Fruit fly (Drosophila melanogaster) S2 (cell line): Measurements from ENCODE around the gene Grl36b.
A peak's percentile ranks its signal among the peaks of the same experiment; 100 is the strongest.

Source experiments
- CG8478 ChIP-seq: fragments of >200 bp; optimal IDR thresholded peaks from 2 replicates; lab custom pipeline; 2018
- CTCF ChIP-seq, 2 experiments: fragments of >200 bp; optimal IDR thresholded peaks; 2 replicates each; lab custom pipeline; 2018

Grl36b gene

DNA sequence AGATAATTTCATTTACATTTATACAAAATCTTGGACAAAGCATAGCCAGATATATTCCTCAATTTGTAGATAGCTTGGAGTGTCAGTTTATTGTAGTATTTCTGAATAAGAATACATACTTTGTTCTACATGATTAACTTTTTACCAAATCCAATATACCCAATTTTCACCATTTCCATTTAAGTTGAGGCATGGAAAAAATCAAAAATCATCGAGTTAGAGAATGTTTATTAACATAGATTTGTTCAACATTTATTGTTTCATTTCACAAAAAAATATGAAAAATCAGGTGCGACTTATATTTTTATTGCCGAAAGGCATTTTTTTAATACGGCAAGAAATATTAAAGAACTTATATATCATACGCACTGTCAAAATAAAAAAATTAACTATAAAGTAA is at the start of gene Grl36b:
TSS of gene Grl36b (minus strand) at position 101 of the 400 bp plus-strand sequence.
- TF ChIP-seq CG8478 (lab: Kevin White, UChicago) (no peak), CTCF (optimal IDR thresholded peaks at IDR 0.05; lab: Kevin White, UChicago) (no peak)

DNA sequence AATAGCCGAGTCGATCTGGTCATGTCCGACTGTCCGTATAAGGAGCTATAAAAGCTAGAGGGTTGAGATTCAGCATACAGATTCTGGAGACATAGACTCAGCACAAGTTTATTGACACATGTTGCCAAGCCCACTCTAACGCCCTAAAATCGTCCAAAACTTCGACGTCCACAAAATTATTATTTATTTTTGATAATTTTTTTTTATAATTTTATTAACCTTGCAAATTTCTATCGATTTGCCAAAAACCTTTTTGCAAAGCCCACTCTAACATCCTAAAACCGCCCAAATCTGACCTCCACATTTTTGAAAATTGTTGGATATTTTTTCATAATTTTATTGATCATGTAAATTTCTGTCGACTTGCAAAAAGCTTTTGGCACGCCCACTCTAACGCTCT is 33.6 kb upstream of the Grl36b start, which contains the start of gene JMJD4:
TSS of gene JMJD4 (minus strand) at position 101 of the 400 bp plus-strand sequence.
- TF ChIP-seq CTCF (optimal IDR thresholded peaks at IDR 0.05; lab: Kevin White, UChicago) (no peak), CG8478 (lab: Kevin White, UChicago) (no peak)

DNA sequence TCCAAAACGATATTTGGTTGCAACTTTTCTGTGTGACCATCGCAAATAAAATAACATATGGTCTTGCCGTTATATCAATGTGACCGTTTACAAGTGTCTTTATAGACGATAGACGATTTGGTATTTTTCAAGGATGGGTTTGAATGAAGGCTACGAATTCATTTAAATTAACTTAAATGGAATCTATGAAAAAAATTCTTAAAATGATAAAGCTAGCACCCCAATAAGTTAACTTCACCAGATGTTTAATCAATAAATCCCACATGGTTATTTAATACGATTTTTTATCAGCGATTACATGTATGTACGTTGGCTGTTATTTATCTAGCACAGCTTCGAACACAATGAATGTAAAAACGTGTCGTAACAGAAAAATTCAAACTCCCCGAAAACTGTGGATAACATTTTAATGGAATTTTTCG is 33.1 kb upstream of the Grl36b start:
- peak in 1 of 2 experiments; percentile 10 for TF ChIP-seq CTCF (optimal IDR thresholded peaks at IDR 0.05; lab: Kevin White, UChicago)
- no peak for TF ChIP-seq CG8478 (lab: Kevin White, UChicago)

- TF ChIP-seq CG8478 (lab: Kevin White, UChicago) (no peak), CTCF (optimal IDR thresholded peaks at IDR 0.05; lab: Kevin White, UChicago) (no peak)
Observed at dm6 chr2L:18155877-18156276, 30.3 kb upstream of the Grl36b start, which contains the start of gene CG5783. CG5783 (plus strand) TSS chr2L:18156043.

- TF ChIP-seq CG8478 (lab: Kevin White, UChicago) (no peak), CTCF (optimal IDR thresholded peaks at IDR 0.05; lab: Kevin White, UChicago) (no peak)
Observed at dm6 chr2L:18154551-18154950, 29.0 kb upstream of the Grl36b start, which contains the start of gene CG15155. CG15155 (plus strand) TSS chr2L:18154851.

dm6 chr2L:18153068-18153467 is 27.5 kb upstream of the Grl36b start, which contains the start of gene CG17681:
CG17681 (plus strand) TSS chr2L:18153123.
- TF ChIP-seq CG8478 (lab: Kevin White, UChicago), result no peak
- no peak for TF ChIP-seq CTCF (optimal IDR thresholded peaks at IDR 0.05; lab: Kevin White, UChicago)

DNA sequence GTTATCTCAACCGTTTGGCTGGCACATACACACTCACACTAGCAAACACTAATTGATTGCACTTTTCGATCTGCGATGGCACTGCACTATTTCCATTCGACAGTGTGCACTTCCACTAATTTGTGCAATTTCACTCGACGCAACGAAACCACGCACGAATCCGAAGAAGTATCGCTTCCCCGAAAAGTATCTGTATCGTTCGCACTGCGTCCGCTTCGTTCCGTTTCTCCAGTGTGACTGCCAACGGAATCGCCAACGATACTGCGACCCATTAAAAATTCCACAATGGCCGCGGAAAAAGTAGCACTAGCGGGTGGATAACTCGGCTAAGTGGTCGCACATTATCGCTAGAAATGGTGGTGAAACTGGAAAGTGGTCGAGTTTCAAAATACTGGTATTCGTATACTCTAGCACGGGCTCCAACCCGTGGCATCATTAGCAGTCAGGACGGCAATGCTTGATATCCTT is 26.7 kb upstream of the Grl36b start, which contains the start of gene Socs36E:
TSS of gene Socs36E (minus strand) at position 246 of the 468 bp plus-strand sequence.
- TF ChIP-seq CG8478 (lab: Kevin White, UChicago) (no peak), CTCF (optimal IDR thresholded peaks at IDR 0.05; lab: Kevin White, UChicago) (peak; percentile 82 to 89)

dm6 chr2L:18151826-18152138 is 26.2 kb upstream of the Grl36b start:
- TF ChIP-seq CTCF (optimal IDR thresholded peaks at IDR 0.05; lab: Kevin White, UChicago), result no peak
- no peak for TF ChIP-seq CG8478 (lab: Kevin White, UChicago)

dm6 chr2L:18151134-18151825 is 25.7 kb upstream of the Grl36b start:
- TF ChIP-seq CTCF (optimal IDR thresholded peaks at IDR 0.05; lab: Kevin White, UChicago) (no peak), CG8478 (lab: Kevin White, UChicago) (no peak)

- TF ChIP-seq CG8478 (lab: Kevin White, UChicago) (no peak), CTCF (optimal IDR thresholded peaks at IDR 0.05; lab: Kevin White, UChicago) (no peak)
Observed at dm6 chr2L:18150393-18151133, 25.0 kb upstream of the Grl36b start.

- TF ChIP-seq CG8478 (lab: Kevin White, UChicago), result no peak
- no peak for TF ChIP-seq CTCF (optimal IDR thresholded peaks at IDR 0.05; lab: Kevin White, UChicago)
Observed at dm6 chr2L:18149903-18150302, 24.4 kb upstream of the Grl36b start.

- TF ChIP-seq CTCF (optimal IDR thresholded peaks at IDR 0.05; lab: Kevin White, UChicago) (no peak), CG8478 (lab: Kevin White, UChicago) (no peak)
Observed at dm6 chr2L:18148552-18149219, 23.1 kb upstream of the Grl36b start.

dm6 chr2L:18147511-18148072 is 22.0 kb upstream of the Grl36b start:
- TF ChIP-seq CG8478 (lab: Kevin White, UChicago) (no peak), CTCF (optimal IDR thresholded peaks at IDR 0.05; lab: Kevin White, UChicago) (no peak)

dm6 chr2L:18146618-18147099 is 21.1 kb upstream of the Grl36b start:
- TF ChIP-seq CG8478 (lab: Kevin White, UChicago) (no peak), CTCF (optimal IDR thresholded peaks at IDR 0.05; lab: Kevin White, UChicago) (no peak)
